5 fruit fly cellular contexts compared by ENCODE assay signal in genomic region chr3R:5215334-5216307, dm6.
TF ChIP-seq lines count a peak whose summit lies in the region.

No protein-coding gene starts in this region.

- peak; percentile 72 for TF ChIP-seq CTCF in whole organism, embryonic (GFP tag; optimal IDR thresholded peaks at IDR 0.05; lab: Kevin White, UChicago)

TF ChIP-seq in whole organism, adult, 20 proteins besides CTCF, POLR2A, EP300 and RAD21 (continues in another document):
- TF ChIP-seq bab1 (GFP tag; optimal IDR thresholded peaks at IDR 0.05; lab: Kevin White, UChicago) (peak; percentile 94), CG7101 (tag; optimal IDR thresholded peaks at IDR 0.05; lab: Kevin White, UChicago) (peak; percentile 88), Hr96 (GFP tag; optimal IDR thresholded peaks at IDR 0.05; lab: Kevin White, UChicago) (peak; percentile 79), cic (GFP tag; optimal IDR thresholded peaks at IDR 0.05; lab: Kevin White, UChicago) (peak; percentile 92), cnc (optimal IDR thresholded peaks at IDR 0.05; lab: Kevin White, UChicago) (no peak), CG11617 (GFP tag; optimal IDR thresholded peaks at IDR 0.05; lab: Kevin White, UChicago) (peak; percentile 87), CG12768 (GFP tag; optimal IDR thresholded peaks at IDR 0.05; lab: Kevin White, UChicago) (peak; percentile 92), kay (GFP tag; lab: Kevin White, UChicago; ENCODE audit: borderline replicate concordance) (no peak), tj (GFP tag; optimal IDR thresholded peaks at IDR 0.05; lab: Kevin White, UChicago) (peak; percentile 94), CG5204 (GFP tag; optimal IDR thresholded peaks at IDR 0.05; lab: Kevin White, UChicago) (no peak), CG33017 (tag; optimal IDR thresholded peaks at IDR 0.05; lab: Kevin White, UChicago) (peak; percentile 76), toe (GFP tag; optimal IDR thresholded peaks at IDR 0.05; lab: Kevin White, UChicago) (peak; percentile 76), Crg-1 (GFP tag; optimal IDR thresholded peaks at IDR 0.05; lab: Kevin White, UChicago) (peak; percentile 96), CG1620 (GFP tag; optimal IDR thresholded peaks at IDR 0.05; lab: Kevin White, UChicago) (peak; percentile 86), Mnt (GFP tag; optimal IDR thresholded peaks at IDR 0.05; lab: Kevin White, UChicago) (peak; percentile 95), pad (GFP tag; optimal IDR thresholded peaks at IDR 0.05; lab: Kevin White, UChicago) (peak; percentile 76), Clk (GFP tag; optimal IDR thresholded peaks at IDR 0.05; lab: Kevin White, UChicago) (peak; percentile 90), ovo (GFP tag; optimal IDR thresholded peaks at IDR 0.05; lab: Kevin White, UChicago) (peak; percentile 96)

TF ChIP-seq in whole organism, embryonic, 481 proteins besides CTCF, POLR2A, EP300 and RAD21 (continues in another document):
- TF ChIP-seq CG15601 (tag; optimal IDR thresholded peaks at IDR 0.05; lab: Kevin White, UChicago) (peak; percentile 99), CG8765 (GFP tag; IDR thresholded peaks at IDR 0.05; lab: Robert Waterston, UW) (peak; percentile 84), dysf (GFP tag; IDR thresholded peaks at IDR 0.05; lab: Robert Waterston, UW) (peak; percentile 78), CG10147 (GFP tag; optimal IDR thresholded peaks at IDR 0.05; lab: Kevin White, UChicago) (peak; percentile 44), Ets97D (GFP tag; optimal IDR thresholded peaks at IDR 0.05; lab: Kevin White, UChicago) (peak; percentile 91), Hey (tag; optimal IDR thresholded peaks at IDR 0.05; lab: Kevin White, UChicago) (peak; percentile 91), Sry-β (GFP tag; optimal IDR thresholded peaks at IDR 0.05; lab: Kevin White, UChicago) (peak; percentile 84), Elba2 (GFP tag; optimal IDR thresholded peaks at IDR 0.05; lab: Kevin White, UChicago) (no peak), CG32767 (GFP tag; IDR thresholded peaks at IDR 0.05; lab: Robert Waterston, UW) (peak; percentile 90), CG14667 (GFP tag; IDR thresholded peaks at IDR 0.05; lab: Robert Waterston, UW) (peak; percentile 75), Taf1 (GFP tag; IDR thresholded peaks at IDR 0.05; lab: Robert Waterston, UW) (no peak), CG12744 (GFP tag; optimal IDR thresholded peaks at IDR 0.05; lab: Kevin White, UChicago) (peak; percentile 94), org-1 (GFP tag; optimal IDR thresholded peaks at IDR 0.05; lab: Kevin White, UChicago) (peak; percentile 98), gfzf (GFP tag; optimal IDR thresholded peaks at IDR 0.05; lab: Kevin White, UChicago) (peak; percentile 45), Hr78 (GFP tag; optimal IDR thresholded peaks at IDR 0.05; lab: Kevin White, UChicago) (peak in 1 of 2 experiments; percentile 93), Doc3 (GFP tag; IDR thresholded peaks at IDR 0.05; lab: Robert Waterston, UW; ENCODE audit: partially characterized antibody) (no peak), Gsc (GFP tag; IDR thresholded peaks at IDR 0.05; lab: Robert Waterston, UW) (no peak; the same call in 1 of the 2 replicates), CG11696 (GFP tag; IDR thresholded peaks at IDR 0.05; lab: Robert Waterston, UW) (peak; percentile 87)

TF ChIP-seq in whole organism, prepupa, 60 proteins besides CTCF, POLR2A, EP300 and RAD21 (continues in another document):
- TF ChIP-seq Hr38 (GFP tag; optimal IDR thresholded peaks at IDR 0.05; lab: Kevin White, UChicago): peak; percentile 82
- peak; percentile 78 for TF ChIP-seq CG7368 (GFP tag; optimal IDR thresholded peaks at IDR 0.05; lab: Kevin White, UChicago)
- TF ChIP-seq fkh (GFP tag; optimal IDR thresholded peaks at IDR 0.05; lab: Kevin White, UChicago): peak; percentile 100
- TF ChIP-seq Hr4 (GFP tag; optimal IDR thresholded peaks at IDR 0.05; lab: Kevin White, UChicago): peak; percentile 83
- TF ChIP-seq CG34406 (GFP tag; optimal IDR thresholded peaks at IDR 0.05; lab: Kevin White, UChicago): peak; percentile 87
- peak; percentile 71 to 83 for TF ChIP-seq salr (GFP tag; optimal IDR thresholded peaks at IDR 0.05; lab: Kevin White, UChicago)
- peak; percentile 92 for TF ChIP-seq CG6163 (GFP tag; IDR thresholded peaks at IDR 0.05; lab: Robert Waterston, UW)
- TF ChIP-seq ss (GFP tag; optimal IDR thresholded peaks at IDR 0.05; lab: Kevin White, UChicago): peak; percentile 85 to 90
- TF ChIP-seq dsx (GFP tag; optimal IDR thresholded peaks at IDR 0.05; lab: Kevin White, UChicago; ENCODE audit: poor library complexity, severe bottlenecking): peak; percentile 80
- peak; percentile 77 for TF ChIP-seq CG8319 (GFP tag; optimal IDR thresholded peaks at IDR 0.05; lab: Kevin White, UChicago)
- peak; percentile 89 for TF ChIP-seq achi (GFP tag; optimal IDR thresholded peaks at IDR 0.05; lab: Kevin White, UChicago)
- TF ChIP-seq Blimp-1 (GFP tag; optimal IDR thresholded peaks at IDR 0.05; lab: Kevin White, UChicago): peak; percentile 74
- TF ChIP-seq CG4318 (GFP tag; optimal IDR thresholded peaks at IDR 0.05; lab: Kevin White, UChicago): peak; percentile 74
- TF ChIP-seq Smox (GFP tag; optimal IDR thresholded peaks at IDR 0.05; lab: Kevin White, UChicago): peak; percentile 91
- peak; percentile 92 for TF ChIP-seq net (GFP tag; optimal IDR thresholded peaks at IDR 0.05; lab: Kevin White, UChicago)
- peak; percentile 44; the same call in 1 of the 2 replicates for TF ChIP-seq CG11294 (GFP tag; IDR thresholded peaks at IDR 0.05; lab: Robert Waterston, UW)
- TF ChIP-seq Eip78C (GFP tag; lab: Kevin White, UChicago): peak; percentile 97
- TF ChIP-seq eg (GFP tag; IDR thresholded peaks at IDR 0.05; lab: Robert Waterston, UW): peak; percentile 86
- peak; percentile 69 for TF ChIP-seq fd85E (GFP tag; optimal IDR thresholded peaks at IDR 0.05; lab: Kevin White, UChicago)

TF ChIP-seq in whole organism, pupa, 21 proteins besides CTCF, POLR2A, EP300 and RAD21:
- peak; percentile 90 for TF ChIP-seq CG14655 (GFP tag; optimal IDR thresholded peaks at IDR 0.05; lab: Kevin White, UChicago)
- TF ChIP-seq Pif1B (GFP tag; optimal IDR thresholded peaks at IDR 0.05; lab: Kevin White, UChicago): peak; percentile 83
- TF ChIP-seq D1 (tag; optimal IDR thresholded peaks at IDR 0.05; lab: Kevin White, UChicago): peak; percentile 45
- TF ChIP-seq CG17806 (tag; optimal IDR thresholded peaks at IDR 0.05; lab: Kevin White, UChicago): peak; percentile 82
- peak; percentile 85 for TF ChIP-seq Snoo (tag; optimal IDR thresholded peaks at IDR 0.05; lab: Kevin White, UChicago)
- TF ChIP-seq CG15710 (tag; optimal IDR thresholded peaks at IDR 0.05; lab: Kevin White, UChicago): peak; percentile 90
- peak; percentile 80 for TF ChIP-seq CG12605 (GFP tag; IDR thresholded peaks at IDR 0.05; lab: Robert Waterston, UW)
- peak; percentile 88 for TF ChIP-seq CG9948 (tag; optimal IDR thresholded peaks at IDR 0.05; lab: Kevin White, UChicago)
- peak; percentile 79 for TF ChIP-seq Ets98B (GFP tag; IDR thresholded peaks at IDR 0.05; lab: Robert Waterston, UW)
- TF ChIP-seq CG32121 (GFP tag; IDR thresholded peaks at IDR 0.05; lab: Robert Waterston, UW): peak; percentile 76
- TF ChIP-seq CG13204 (GFP tag; optimal IDR thresholded peaks at IDR 0.05; lab: Kevin White, UChicago): peak; percentile 82
- no peak for TF ChIP-seq CG10348 (GFP tag; IDR thresholded peaks at IDR 0.05; lab: Robert Waterston, UW)
- TF ChIP-seq EcR (GFP tag; optimal IDR thresholded peaks at IDR 0.05; lab: Kevin White, UChicago): peak; percentile 88
- peak; percentile 70 for TF ChIP-seq gl (tag; optimal IDR thresholded peaks at IDR 0.05; lab: Kevin White, UChicago)
- TF ChIP-seq CG34367 (tag; optimal IDR thresholded peaks at IDR 0.05; lab: Kevin White, UChicago): peak; percentile 84
- TF ChIP-seq CG4496 (GFP tag; IDR thresholded peaks at IDR 0.05; lab: Robert Waterston, UW): peak; percentile 84
- TF ChIP-seq CG8159 (tag; optimal IDR thresholded peaks at IDR 0.05; lab: Kevin White, UChicago): peak; percentile 89
- TF ChIP-seq rn (GFP tag; IDR thresholded peaks at IDR 0.05; lab: Robert Waterston, UW): peak; percentile 63
- peak; percentile 90 for TF ChIP-seq CG8301 (tag; optimal IDR thresholded peaks at IDR 0.05; lab: Kevin White, UChicago)
- TF ChIP-seq fd96Ca (GFP tag; IDR thresholded peaks at IDR 0.05; lab: Robert Waterston, UW): peak; percentile 87
- TF ChIP-seq Pif1A (GFP tag; optimal IDR thresholded peaks at IDR 0.05; lab: Kevin White, UChicago): peak; percentile 89
TF ChIP-seq in whole organism, pupa: peak in this region for 20.

TF ChIP-seq in whole organism, wandering third instar larva, 38 proteins besides CTCF, POLR2A, EP300 and RAD21 (continues in another document):
- TF ChIP-seq fru (GFP tag; optimal IDR thresholded peaks at IDR 0.05; lab: Kevin White, UChicago): peak; percentile 92
- TF ChIP-seq CG9705 (GFP tag; optimal IDR thresholded peaks at IDR 0.05; lab: Kevin White, UChicago): peak; percentile 76
- TF ChIP-seq dsf (GFP tag; optimal IDR thresholded peaks at IDR 0.05; lab: Kevin White, UChicago; ENCODE audit: borderline replicate concordance): peak; percentile 90
- TF ChIP-seq Jra (GFP tag; optimal IDR thresholded peaks at IDR 0.05; lab: Kevin White, UChicago): peak; percentile 93
- TF ChIP-seq ey (GFP tag; optimal IDR thresholded peaks at IDR 0.05; lab: Kevin White, UChicago): peak; percentile 93
- TF ChIP-seq Dif (GFP tag; optimal IDR thresholded peaks at IDR 0.05; lab: Kevin White, UChicago; ENCODE audit: partially characterized antibody): no peak
- TF ChIP-seq br (GFP tag; optimal IDR thresholded peaks at IDR 0.05; lab: Kevin White, UChicago): peak; percentile 94
- TF ChIP-seq Hr78 (GFP tag; optimal IDR thresholded peaks at IDR 0.05; lab: Kevin White, UChicago): no peak
- peak; percentile 72 for TF ChIP-seq Mio (GFP tag; optimal IDR thresholded peaks at IDR 0.05; lab: Kevin White, UChicago)
- TF ChIP-seq psq (GFP tag; optimal IDR thresholded peaks at IDR 0.05; lab: Kevin White, UChicago): peak; percentile 89
- TF ChIP-seq pan (optimal IDR thresholded peaks at IDR 0.05; lab: Kevin White, UChicago): no peak
- no peak for TF ChIP-seq Myc (optimal IDR thresholded peaks at IDR 0.05; lab: Kevin White, UChicago)
- TF ChIP-seq sv (GFP tag; optimal IDR thresholded peaks at IDR 0.05; lab: Kevin White, UChicago): peak; percentile 88
- peak; percentile 89 for TF ChIP-seq OdsH (GFP tag; optimal IDR thresholded peaks at IDR 0.05; lab: Kevin White, UChicago)
- TF ChIP-seq Hr83 (GFP tag; optimal IDR thresholded peaks at IDR 0.05; lab: Kevin White, UChicago; ENCODE audit: poor library complexity, severe bottlenecking): peak; percentile 100
- peak; percentile 91 for TF ChIP-seq woc (GFP tag; optimal IDR thresholded peaks at IDR 0.05; lab: Kevin White, UChicago)
- peak; percentile 78 for TF ChIP-seq dmrt93B (GFP tag; optimal IDR thresholded peaks at IDR 0.05; lab: Kevin White, UChicago)
- peak; percentile 26 for TF ChIP-seq Rel (GFP tag; optimal IDR thresholded peaks at IDR 0.05; lab: Kevin White, UChicago)
- peak; percentile 59 for TF ChIP-seq Rel (tag; optimal IDR thresholded peaks at IDR 0.05; lab: Kevin White, UChicago)
- TF ChIP-seq Sp1 (GFP tag; optimal IDR thresholded peaks at IDR 0.05; lab: Kevin White, UChicago): peak; percentile 89
- no peak for TF ChIP-seq CrebA (GFP tag; optimal IDR thresholded peaks at IDR 0.05; lab: Kevin White, UChicago; ENCODE audit: borderline replicate concordance)
- TF ChIP-seq tai (GFP tag; optimal IDR thresholded peaks at IDR 0.05; lab: Kevin White, UChicago): no peak
- TF ChIP-seq usp (GFP tag; optimal IDR thresholded peaks at IDR 0.05; lab: Kevin White, UChicago): no peak
